Fruit fly (Drosophila melanogaster) whole organism, pupa: ENCODE results near the gene CrebA.

Experiments
- CG10348 ChIP-seq: fragments of 200-800 bp; sonication (Bioruptor generic); IDR thresholded peaks from 2 replicates; pipeline ENCODE4 v1.3.6; 2022; ENCODE audit warnings: missing biosample characterization, missing genetic modification characterization
- CG12605 ChIP-seq: fragments of 200-800 bp; sonication (Bioruptor generic); IDR thresholded peaks from 2 replicates; pipeline ENCODE4 v1.3.6; 2022; ENCODE audit warnings: missing biosample characterization, missing genetic modification characterization
- CG13204 ChIP-seq: fragments of 200-800 bp; sonication (Bioruptor generic); optimal IDR thresholded peaks from 2 replicates; lab custom pipeline; 2018; ENCODE audit warnings: missing biosample characterization, mild to moderate bottlenecking, missing genetic modification characterization, moderate library complexity
- CG14655 ChIP-seq: fragments of 200-800 bp; sonication (Bioruptor generic); optimal IDR thresholded peaks from 3 replicates; lab custom pipeline; 2017; ENCODE audit warnings: mild to moderate bottlenecking, missing biosample characterization, missing genetic modification reagents, missing genetic modification characterization
- CG15710 ChIP-seq: fragments of 200-800 bp; sonication (Bioruptor generic); optimal IDR thresholded peaks from 2 replicates; lab custom pipeline; 2018; ENCODE audit warnings: missing biosample characterization, mild to moderate bottlenecking, missing genetic modification characterization, moderate library complexity
- CG17806 ChIP-seq: fragments of 200-800 bp; sonication (Bioruptor generic); optimal IDR thresholded peaks from 2 replicates; lab custom pipeline; 2018; ENCODE audit warnings: missing biosample characterization, mild to moderate bottlenecking, missing genetic modification characterization, moderate library complexity
- CG32121 ChIP-seq: fragments of 200-800 bp; sonication (Bioruptor generic); IDR thresholded peaks from 2 replicates; pipeline ENCODE4 v1.3.6; 2022; ENCODE audit warnings: missing biosample characterization, missing genetic modification characterization
- CG34367 ChIP-seq: fragments of 200-800 bp; sonication (Bioruptor generic); optimal IDR thresholded peaks from 2 replicates; lab custom pipeline; 2018; ENCODE audit warnings: missing biosample characterization, mild to moderate bottlenecking, missing genetic modification characterization
- CG4496 ChIP-seq: fragments of 200-800 bp; sonication (Bioruptor generic); IDR thresholded peaks from 3 replicates; pipeline ENCODE4 v1.3.6; 2022; ENCODE audit warnings: missing biosample characterization, missing genetic modification characterization
- CG8159 ChIP-seq: fragments of 200-800 bp; sonication (Bioruptor generic); optimal IDR thresholded peaks from 3 replicates; lab custom pipeline; 2018; ENCODE audit warnings: missing biosample characterization, mild to moderate bottlenecking, missing genetic modification characterization, moderate library complexity
- CG8301 ChIP-seq: fragments of 200-800 bp; sonication (Bioruptor generic); optimal IDR thresholded peaks from 2 replicates; lab custom pipeline; 2018; ENCODE audit warnings: missing biosample characterization, mild to moderate bottlenecking, missing genetic modification characterization
- CG9948 ChIP-seq: fragments of 200-800 bp; sonication (Bioruptor generic); optimal IDR thresholded peaks from 2 replicates; lab custom pipeline; 2018; ENCODE audit warnings: missing biosample characterization, mild to moderate bottlenecking, missing genetic modification characterization, moderate library complexity
- D1 ChIP-seq: fragments of 200-800 bp; sonication (Bioruptor generic); optimal IDR thresholded peaks from 2 replicates; lab custom pipeline; 2018; ENCODE audit warnings: missing biosample characterization, mild to moderate bottlenecking, missing genetic modification characterization, moderate library complexity
- EcR ChIP-seq: fragments of 200-800 bp; sonication (Bioruptor generic); optimal IDR thresholded peaks from 3 replicates; lab custom pipeline; 2019; ENCODE audit warnings: missing biosample characterization, missing genetic modification characterization, mild to moderate bottlenecking, moderate library complexity, missing genetic modification reagents
- Ets98B ChIP-seq: fragments of 200-800 bp; sonication (Bioruptor generic); IDR thresholded peaks from 2 replicates; pipeline ENCODE4 v1.3.6; 2022; ENCODE audit warnings: missing biosample characterization, missing genetic modification characterization
- Pif1A ChIP-seq: fragments of 200-800 bp; sonication (Bioruptor generic); optimal IDR thresholded peaks from 3 replicates; lab custom pipeline; 2016; ENCODE audit warnings: missing biosample characterization, missing genetic modification characterization
- Pif1B ChIP-seq: fragments of 200-800 bp; sonication (Bioruptor generic); optimal IDR thresholded peaks from 3 replicates; lab custom pipeline; 2016; ENCODE audit warnings: missing biosample characterization, missing genetic modification characterization
- Snoo ChIP-seq: fragments of 200-800 bp; sonication (Bioruptor generic); optimal IDR thresholded peaks from 3 replicates; lab custom pipeline; 2017; ENCODE audit warnings: missing biosample characterization, mild to moderate bottlenecking, missing genetic modification characterization, inconsistent platforms
- fd96Ca ChIP-seq: fragments of 200-800 bp; sonication (Bioruptor generic); IDR thresholded peaks from 3 replicates; pipeline ENCODE4 v1.3.6; 2022; ENCODE audit warnings: missing biosample characterization, missing genetic modification characterization
- gl ChIP-seq: fragments of 200-800 bp; sonication (Bioruptor generic); optimal IDR thresholded peaks from 2 replicates; lab custom pipeline; 2018; ENCODE audit warnings: missing biosample characterization, mild to moderate bottlenecking, missing genetic modification characterization
- rn ChIP-seq: fragments of 200-800 bp; sonication (Bioruptor generic); IDR thresholded peaks from 2 replicates; pipeline ENCODE4 v1.3.6; 2022; ENCODE audit warnings: missing biosample characterization, missing genetic modification characterization

Gene CrebA

DNA sequence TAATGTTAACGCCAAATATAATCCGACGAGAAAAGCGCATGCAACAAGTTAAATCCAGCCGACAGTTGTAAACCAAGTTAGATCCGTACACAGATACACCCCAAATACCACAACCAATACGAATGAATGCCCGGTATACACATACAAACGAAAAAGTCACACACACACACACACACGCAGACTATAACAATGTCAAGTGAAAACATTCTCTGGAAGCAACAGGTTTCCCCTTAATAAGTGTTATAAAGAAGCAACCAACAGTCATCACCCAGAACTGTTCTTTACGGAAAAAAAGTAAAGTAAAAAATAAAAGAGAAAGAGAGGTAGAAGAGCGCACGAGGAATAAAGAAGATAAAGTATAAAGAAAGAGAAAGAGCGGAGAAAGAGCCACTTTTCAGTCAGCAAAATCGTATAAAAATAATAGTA, 618 bp downstream of the CrebA start:
- TF ChIP-seq gl, result no peak
- TF ChIP-seq EcR (GFP tag; lab: Kevin White, UChicago), result peak; percentile 12
- peak; percentile 13 for TF ChIP-seq CG8159 (tag; lab: Kevin White, UChicago)
- TF ChIP-seq CG12605, result peak; percentile 76
- TF ChIP-seq, all 21 proteins: peak for 3

DNA sequence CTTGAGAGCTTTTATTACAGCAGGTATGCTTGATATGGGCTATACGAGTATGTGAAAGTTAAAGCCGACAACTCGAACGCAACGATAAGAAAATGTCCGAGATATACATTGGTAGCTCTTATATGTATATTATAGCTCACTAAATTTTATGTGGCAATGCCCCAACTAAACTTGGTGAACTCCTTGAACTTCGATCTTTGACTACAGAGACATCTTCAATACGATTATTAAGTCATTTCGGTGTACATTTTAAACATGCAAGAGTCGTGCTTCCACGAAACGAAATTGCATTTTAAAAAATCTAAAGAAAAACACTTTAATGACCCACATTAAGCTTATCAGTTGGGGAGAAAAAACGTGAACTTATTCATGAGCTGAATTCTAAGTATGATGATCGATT, 1.4 kb downstream of the CrebA start:
- no peak for TF ChIP-seq CG9948 (tag; lab: Kevin White, UChicago)
- TF ChIP-seq Snoo (tag; lab: Kevin White, UChicago), result no peak

dm6 chr3L:15537916-15538581, 2.9 kb downstream of the CrebA start:
- TF ChIP-seq CG14655 (peak; percentile 83), EcR (GFP tag; lab: Kevin White, UChicago) (peak; percentile 37), gl (no peak), Ets98B (no peak; the same call in 1 of the 2 replicates), D1 (tag; lab: Kevin White, UChicago) (peak; percentile 60), rn (GFP tag; lab: Robert Waterston, UW) (no peak), fd96Ca (GFP tag; lab: Robert Waterston, UW) (no peak; the same call in 2 of the 3 replicates), CG10348 (GFP tag; lab: Robert Waterston, UW) (no peak), CG13204 (GFP tag; lab: Kevin White, UChicago) (no peak), CG8301 (tag; lab: Kevin White, UChicago) (peak; percentile 73), CG9948 (tag; lab: Kevin White, UChicago) (peak; percentile 71), CG8159 (tag; lab: Kevin White, UChicago) (peak; percentile 80), Pif1B (GFP tag; lab: Kevin White, UChicago) (peak; percentile 56), CG15710 (tag; lab: Kevin White, UChicago) (peak; percentile 72), Snoo (tag; lab: Kevin White, UChicago) (peak; percentile 18), CG17806 (tag; lab: Kevin White, UChicago) (peak; percentile 66), Pif1A (GFP tag; lab: Kevin White, UChicago) (peak; percentile 73), CG32121 (GFP tag; lab: Robert Waterston, UW) (peak; percentile 75), CG12605 (peak; percentile 9; the same call in 1 of the 2 replicates), CG4496 (GFP tag; lab: Robert Waterston, UW) (no peak; the same call in 1 of the 3 replicates), CG34367 (tag; lab: Kevin White, UChicago) (peak; percentile 58)
- TF ChIP-seq, all 21 proteins: peak for 14

dm6 chr3L:15538582-15539490, 3.6 kb downstream of the CrebA start:
- TF ChIP-seq fd96Ca (GFP tag; lab: Robert Waterston, UW), result 0 out of 3 replicates have a peak, but pooled peaks have one; percentile 3
- peak; percentile 32 for TF ChIP-seq EcR (GFP tag; lab: Kevin White, UChicago)
- no peak for TF ChIP-seq CG15710 (tag; lab: Kevin White, UChicago)
- peak; percentile 6 for TF ChIP-seq CG14655

dm6 chr3L:15539903-15540409, 4.8 kb downstream of the CrebA start:
- TF ChIP-seq CG34367 (tag; lab: Kevin White, UChicago) (no peak), gl (no peak), Pif1B (GFP tag; lab: Kevin White, UChicago) (no peak), CG15710 (tag; lab: Kevin White, UChicago) (no peak), CG14655 (no peak), CG32121 (GFP tag; lab: Robert Waterston, UW) (no peak), CG13204 (GFP tag; lab: Kevin White, UChicago) (no peak), rn (GFP tag; lab: Robert Waterston, UW) (no peak), CG9948 (tag; lab: Kevin White, UChicago) (no peak), CG17806 (tag; lab: Kevin White, UChicago) (no peak), CG8301 (tag; lab: Kevin White, UChicago) (no peak), CG10348 (GFP tag; lab: Robert Waterston, UW) (no peak), D1 (tag; lab: Kevin White, UChicago) (no peak), CG8159 (tag; lab: Kevin White, UChicago) (no peak), CG12605 (no peak), EcR (GFP tag; lab: Kevin White, UChicago) (no peak), Pif1A (GFP tag; lab: Kevin White, UChicago) (no peak), Ets98B (no peak)

- TF ChIP-seq Ets98B (no peak), CG12605 (0 out of 2 replicates have a peak, but pooled peaks have one; percentile 8), CG14655 (peak; percentile 1), gl (no peak), CG4496 (GFP tag; lab: Robert Waterston, UW) (no peak), CG32121 (GFP tag; lab: Robert Waterston, UW) (no peak), CG8301 (tag; lab: Kevin White, UChicago) (no peak), D1 (tag; lab: Kevin White, UChicago) (no peak)
Observed at dm6 chr3L:15540682-15541081, 5.5 kb downstream of the CrebA start.
